Fruit fly (Drosophila melanogaster) whole organism, prepupa: ENCODE measurements around the gene st.
A peak's percentile ranks its signal among the peaks of the same experiment; 100 is the strongest.

Source experiments
- Blimp-1 ChIP-seq: fragments of 200-800 bp; sonication (Bioruptor generic); optimal IDR thresholded peaks from 3 replicates; lab custom pipeline; 2017; ENCODE audit warnings: missing biosample characterization, missing genetic modification characterization, mild to moderate bottlenecking, moderate library complexity, missing genetic modification reagents
- CG10631 ChIP-seq: fragments of 200-800 bp; sonication (Bioruptor generic); optimal IDR thresholded peaks from 2 replicates; lab custom pipeline; 2016; ENCODE audit warnings: missing biosample characterization, missing genetic modification characterization
- CG10669 ChIP-seq: fragments of 200-800 bp; sonication (Bioruptor generic); optimal IDR thresholded peaks from 3 replicates; lab custom pipeline; 2018; ENCODE audit warnings: missing biosample characterization, mild to moderate bottlenecking, missing genetic modification characterization, moderate library complexity
- CG11294 ChIP-seq: fragments of 200-800 bp; sonication (Bioruptor generic); IDR thresholded peaks from 2 replicates; pipeline ENCODE4 v1.3.6; 2022; ENCODE audit warnings: missing biosample characterization, missing genetic modification characterization
- CG15336 ChIP-seq: fragments of 200-800 bp; sonication (Bioruptor generic); IDR thresholded peaks from 2 replicates; pipeline ENCODE4 v1.3.6; 2022; ENCODE audit warnings: missing biosample characterization, missing genetic modification characterization
- CG16779 ChIP-seq: fragments of 200-800 bp; sonication (Bioruptor generic); optimal IDR thresholded peaks from 3 replicates; lab custom pipeline; 2017; ENCODE audit warnings: missing biosample characterization, mild to moderate bottlenecking, missing genetic modification characterization
- CG3032 ChIP-seq: fragments of 200-800 bp; optimal IDR thresholded peaks from 2 replicates; lab custom pipeline; 2019; ENCODE audit warnings: missing biosample characterization, mild to moderate bottlenecking, missing genetic modification characterization, moderate library complexity
- CG31627 ChIP-seq: fragments of 200-800 bp; sonication (Bioruptor generic); optimal IDR thresholded peaks from 3 replicates; lab custom pipeline; 2016; ENCODE audit warnings: missing biosample characterization, missing genetic modification characterization
- CG32006 ChIP-seq: fragments of 200-800 bp; sonication (Bioruptor generic); optimal IDR thresholded peaks from 3 replicates; lab custom pipeline; 2017; ENCODE audit warnings: missing biosample characterization, mild to moderate bottlenecking, missing genetic modification characterization
- CG34406 ChIP-seq: fragments of 200-800 bp; sonication (Bioruptor generic); optimal IDR thresholded peaks from 3 replicates; lab custom pipeline; 2016; ENCODE audit warnings: missing biosample characterization, missing genetic modification characterization
- CG4318 ChIP-seq: fragments of 200-800 bp; sonication (Bioruptor generic); optimal IDR thresholded peaks from 3 replicates; lab custom pipeline; 2017; ENCODE audit warnings: missing biosample characterization, mild to moderate bottlenecking, missing genetic modification characterization
- CG6163 ChIP-seq: fragments of 200-800 bp; sonication (Bioruptor generic); IDR thresholded peaks from 3 replicates; pipeline ENCODE4 v1.3.6; 2022; ENCODE audit warnings: missing biosample characterization, missing genetic modification characterization
- CG6276 ChIP-seq: fragments of 200-800 bp; sonication (Bioruptor generic); optimal IDR thresholded peaks from 2 replicates; lab custom pipeline; 2017; ENCODE audit warnings: missing biosample characterization, mild to moderate bottlenecking, missing genetic modification characterization
- CG6792 ChIP-seq: fragments of 200-800 bp; sonication (Bioruptor generic); optimal IDR thresholded peaks from 3 replicates; lab custom pipeline; 2016; ENCODE audit warnings: missing biosample characterization, missing genetic modification characterization
- CG6808 ChIP-seq: fragments of 200-800 bp; sonication (Bioruptor generic); optimal IDR thresholded peaks from 3 replicates; lab custom pipeline; 2017; ENCODE audit warnings: missing biosample characterization, missing genetic modification characterization, mild to moderate bottlenecking, moderate library complexity, missing genetic modification reagents
- CG6854 ChIP-seq: fragments of 200-800 bp; sonication (Bioruptor generic); optimal IDR thresholded peaks from 2 replicates; lab custom pipeline; 2017; ENCODE audit warnings: missing biosample characterization, mild to moderate bottlenecking, missing genetic modification characterization
- CG8319 ChIP-seq: fragments of 200-800 bp; sonication (Bioruptor generic); optimal IDR thresholded peaks from 3 replicates; lab custom pipeline; 2016; ENCODE audit warnings: missing biosample characterization, missing genetic modification characterization
- CG8632 ChIP-seq: fragments of 200-800 bp; sonication (Bioruptor generic); optimal IDR thresholded peaks from 3 replicates; lab custom pipeline; 2016; ENCODE audit warnings: missing biosample characterization, missing genetic modification characterization
- CG9139 ChIP-seq: fragments of 200-800 bp; sonication (Bioruptor generic); optimal IDR thresholded peaks from 3 replicates; lab custom pipeline; 2017; ENCODE audit warnings: missing biosample characterization, mild to moderate bottlenecking, missing genetic modification characterization
- Eip75B ChIP-seq: fragments of 200-800 bp; sonication (Bioruptor generic); optimal IDR thresholded peaks from 3 replicates; lab custom pipeline; 2016; ENCODE audit warnings: missing biosample characterization, missing genetic modification characterization
- Eip93F ChIP-seq: fragments of 200-800 bp; sonication (Bioruptor generic); optimal IDR thresholded peaks from 2 replicates; lab custom pipeline; 2016; ENCODE audit warnings: missing biosample characterization, mild to moderate bottlenecking, missing genetic modification characterization
- Ets96B ChIP-seq: fragments of 200-800 bp; optimal IDR thresholded peaks from 2 replicates; lab custom pipeline; 2019; ENCODE audit warnings: missing biosample characterization, mild to moderate bottlenecking, missing genetic modification characterization, moderate library complexity
- Gug ChIP-seq: fragments of 200-800 bp; sonication (Bioruptor generic); IDR thresholded peaks from 2 replicates; pipeline ENCODE4 v1.3.6; 2022; ENCODE audit warnings: missing biosample characterization, missing genetic modification characterization
- Hr39 ChIP-seq: fragments of 200-800 bp; sonication (Bioruptor generic); optimal IDR thresholded peaks from 2 replicates; lab custom pipeline; 2016; ENCODE audit warnings: missing biosample characterization, missing genetic modification characterization
- Hr4 ChIP-seq: fragments of 200-800 bp; sonication (Bioruptor generic); optimal IDR thresholded peaks from 3 replicates; lab custom pipeline; 2016; ENCODE audit warnings: missing biosample characterization, missing genetic modification characterization
- Met ChIP-seq: fragments of 200-800 bp; sonication (Bioruptor generic); optimal IDR thresholded peaks from 3 replicates; lab custom pipeline; 2016; ENCODE audit warnings: missing biosample characterization, missing genetic modification characterization
- OdsH ChIP-seq: fragments of 200-800 bp; sonication (Bioruptor generic); optimal IDR thresholded peaks from 3 replicates; lab custom pipeline; 2016; ENCODE audit warnings: missing biosample characterization, missing genetic modification characterization
- Smox ChIP-seq: fragments of 200-800 bp; sonication (Bioruptor generic); optimal IDR thresholded peaks from 3 replicates; lab custom pipeline; 2016; ENCODE audit warnings: missing biosample characterization, missing genetic modification characterization
- Sox102F ChIP-seq: fragments of 200-800 bp; sonication (Bioruptor generic); optimal IDR thresholded peaks from 2 replicates; lab custom pipeline; 2016; ENCODE audit warnings: missing biosample characterization, mild to moderate bottlenecking, missing genetic modification characterization
- Sox14 ChIP-seq: fragments of 200-800 bp; sonication (Bioruptor generic); optimal IDR thresholded peaks from 3 replicates; lab custom pipeline; 2016; ENCODE audit warnings: missing biosample characterization, missing genetic modification characterization
- Sox15 ChIP-seq: fragments of 200-800 bp; sonication (Bioruptor generic); optimal IDR thresholded peaks from 3 replicates; lab custom pipeline; 2016; ENCODE audit warnings: missing biosample characterization, missing genetic modification characterization
- acj6 ChIP-seq: fragments of 200-800 bp; sonication (Bioruptor generic); optimal IDR thresholded peaks from 3 replicates; lab custom pipeline; 2016; ENCODE audit warnings: missing biosample characterization, missing genetic modification characterization
- dac ChIP-seq: fragments of 200-800 bp; sonication (Bioruptor generic); optimal IDR thresholded peaks from 2 replicates; lab custom pipeline; 2017; ENCODE audit warnings: missing biosample characterization, mild to moderate bottlenecking, missing genetic modification characterization
- dsx ChIP-seq: fragments of 200-800 bp; optimal IDR thresholded peaks from 3 replicates; lab custom pipeline; 2019; ENCODE audit warnings: missing biosample characterization, mild to moderate bottlenecking, missing genetic modification characterization, moderate library complexity; ENCODE audit not compliant: poor library complexity, severe bottlenecking
- eg ChIP-seq: fragments of 200-800 bp; sonication (Bioruptor generic); IDR thresholded peaks from 3 replicates; pipeline ENCODE4 v1.3.6; 2022; ENCODE audit warnings: missing biosample characterization, missing genetic modification characterization
- esn ChIP-seq: fragments of 200-800 bp; sonication (Bioruptor generic); optimal IDR thresholded peaks from 2 replicates; lab custom pipeline; 2016; ENCODE audit warnings: missing biosample characterization, mild to moderate bottlenecking, missing genetic modification characterization, moderate library complexity
- fd59A ChIP-seq: fragments of 200-800 bp; sonication (Bioruptor generic); optimal IDR thresholded peaks from 2 replicates; lab custom pipeline; 2017; ENCODE audit warnings: missing biosample characterization, mild to moderate bottlenecking, missing genetic modification characterization, missing genetic modification reagents
- fkh ChIP-seq: fragments of 200-800 bp; sonication (Bioruptor generic); optimal IDR thresholded peaks from 3 replicates; lab custom pipeline; 2017; ENCODE audit warnings: missing biosample characterization, mild to moderate bottlenecking, missing genetic modification characterization, moderate library complexity
- lz ChIP-seq: fragments of 200-800 bp; sonication (Bioruptor generic); optimal IDR thresholded peaks from 3 replicates; lab custom pipeline; 2016; ENCODE audit warnings: missing biosample characterization, missing genetic modification characterization
- net ChIP-seq: fragments of 200-800 bp; sonication (Bioruptor generic); optimal IDR thresholded peaks from 3 replicates; lab custom pipeline; 2016; ENCODE audit warnings: missing biosample characterization, missing genetic modification characterization
- pdm3 ChIP-seq: fragments of 200-800 bp; sonication (Bioruptor generic); optimal IDR thresholded peaks from 3 replicates; lab custom pipeline; 2016; ENCODE audit warnings: missing biosample characterization, missing genetic modification characterization
- spab ChIP-seq: fragments of 200-800 bp; sonication (Bioruptor generic); optimal IDR thresholded peaks from 2 replicates; lab custom pipeline; 2017; ENCODE audit warnings: missing biosample characterization, mild to moderate bottlenecking, missing genetic modification characterization, missing genetic modification reagents
- ss ChIP-seq, 2 experiments: fragments of 200-800 bp; sonication (Bioruptor generic); optimal IDR thresholded peaks; 2 replicates in 1 of 2; 3 replicates in 1 of 2; lab custom pipeline; 2017 to 2018; ENCODE audit warnings: mild to moderate bottlenecking in 2 of 2, missing biosample characterization in 2 of 2, missing genetic modification characterization in 2 of 2, moderate library complexity in 1 of 2
- topi ChIP-seq: fragments of 200-800 bp; sonication (Bioruptor generic); optimal IDR thresholded peaks from 3 replicates; lab custom pipeline; 2016; ENCODE audit warnings: missing biosample characterization, missing genetic modification characterization
- vri ChIP-seq: fragments of 200-800 bp; sonication (Bioruptor generic); optimal IDR thresholded peaks from 3 replicates; lab custom pipeline; 2016; ENCODE audit warnings: missing biosample characterization, mild to moderate bottlenecking, missing genetic modification characterization

Gene st

DNA sequence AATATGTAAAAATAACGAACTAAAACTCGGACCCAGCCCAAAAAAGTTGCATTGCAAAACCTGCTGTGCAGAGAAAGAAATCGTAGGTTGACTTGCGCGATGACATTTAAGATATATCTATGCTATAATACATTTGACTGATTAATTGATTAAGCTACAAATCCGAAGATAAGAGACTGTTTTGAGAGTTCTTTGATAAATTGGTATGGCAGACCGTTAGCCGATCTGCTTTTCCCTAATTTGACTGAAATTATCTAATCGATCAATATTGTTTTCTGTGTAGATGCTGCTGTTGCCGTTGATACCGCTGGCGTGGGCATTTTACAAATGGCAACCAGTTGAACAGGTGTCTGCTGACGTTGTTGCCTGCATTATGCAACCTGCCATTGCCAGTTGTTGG lies 15.3 kb upstream of the st start (continued):
- peak; percentile 79 for TF ChIP-seq dac
- peak; percentile 72 for TF ChIP-seq CG11294 (GFP tag; lab: Robert Waterston, UW)
- peak; percentile 54 for TF ChIP-seq Gug (GFP tag; lab: Robert Waterston, UW)
- TF ChIP-seq Smox: no peak
- TF ChIP-seq Sox15 (GFP tag; lab: Kevin White, UChicago): peak; percentile 33
- TF ChIP-seq dsx (GFP tag; lab: Kevin White, UChicago): peak; percentile 36
- peak; percentile 50 for TF ChIP-seq Ets96B (tag; lab: Kevin White, UChicago)
- peak; percentile 34 for TF ChIP-seq fd59A (GFP tag; lab: Kevin White, UChicago)
- TF ChIP-seq CG31627: no peak
- peak; percentile 75 for TF ChIP-seq net (GFP tag; lab: Kevin White, UChicago)
- peak; percentile 58 for TF ChIP-seq acj6
- no peak for TF ChIP-seq fkh (GFP tag; lab: Kevin White, UChicago)
- no peak for TF ChIP-seq Blimp-1 (GFP tag; lab: Kevin White, UChicago)
- TF ChIP-seq ss (GFP tag; optimal IDR thresholded peaks at IDR 0.05; lab: Kevin White, UChicago): peak in 1 of 2 experiments; percentile 5
- TF ChIP-seq CG32006 (GFP tag; lab: Kevin White, UChicago): peak; percentile 88
- TF ChIP-seq CG6163 (GFP tag; lab: Robert Waterston, UW): peak; percentile 78
- peak; percentile 45 for TF ChIP-seq CG8319
- TF ChIP-seq CG16779 (tag; lab: Kevin White, UChicago): peak; percentile 46
- TF ChIP-seq CG4318 (GFP tag; lab: Kevin White, UChicago): peak; percentile 79
- TF ChIP-seq Eip75B (GFP tag; lab: Kevin White, UChicago): peak; percentile 49

DNA sequence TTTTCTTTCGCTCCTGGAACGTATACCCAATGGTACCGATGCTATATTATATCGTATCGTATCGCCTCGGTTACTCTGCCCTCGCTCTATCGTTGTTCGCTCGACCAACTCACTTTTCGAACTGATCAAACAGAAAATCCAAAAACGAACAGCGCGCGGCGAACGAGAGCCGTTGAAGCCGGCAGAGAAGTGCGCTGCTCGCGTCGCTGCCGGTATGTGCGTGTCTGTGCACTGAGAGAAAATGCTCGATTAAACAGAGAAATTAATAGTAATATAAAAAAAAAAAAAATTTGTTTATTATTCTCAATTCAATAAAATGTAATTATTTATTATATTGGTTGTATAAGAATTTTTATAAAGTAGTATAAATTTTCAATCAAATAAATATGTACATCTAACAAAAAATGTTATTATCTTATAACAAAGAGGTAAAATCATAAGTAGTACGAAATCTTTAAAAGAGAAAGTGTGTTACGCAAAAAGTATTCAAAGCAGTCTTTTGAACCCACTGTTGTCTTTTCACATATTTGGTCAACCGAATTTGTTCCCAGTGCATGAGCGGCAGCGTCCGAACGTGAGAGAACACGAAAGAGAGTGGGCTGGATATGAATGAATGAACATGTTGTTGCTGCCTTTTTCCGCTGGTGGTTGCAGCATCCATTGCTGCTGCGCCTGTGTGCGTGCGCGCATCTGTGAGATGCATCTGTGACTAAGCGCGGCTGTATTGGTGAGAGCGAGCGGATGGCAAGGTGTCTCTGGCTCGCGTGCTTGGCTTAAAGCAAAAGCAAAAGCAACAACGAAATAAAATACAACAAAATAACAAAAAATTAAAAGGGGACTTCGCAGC lies 13.7 kb upstream of the st start, which contains the start of gene aos:
Gene aos, minus strand, starts transcription at position 127 of the 847 bp plus-strand sequence.
- TF ChIP-seq Hr39 (GFP tag; lab: Kevin White, UChicago): peak; percentile 78
- TF ChIP-seq Ets96B (tag; lab: Kevin White, UChicago): peak; percentile 93
- peak; percentile 85 for TF ChIP-seq CG10669 (GFP tag; lab: Kevin White, UChicago)
- TF ChIP-seq dsx (GFP tag; lab: Kevin White, UChicago): peak; percentile 86
- TF ChIP-seq Smox: peak; percentile 76
- TF ChIP-seq dac: peak; percentile 83
- peak; percentile 93 for TF ChIP-seq OdsH (GFP tag; lab: Kevin White, UChicago)
- peak; percentile 58 for TF ChIP-seq vri (GFP tag; lab: Kevin White, UChicago)
- peak; percentile 96 for TF ChIP-seq CG3032
- peak; percentile 92 for TF ChIP-seq CG6792 (GFP tag; lab: Kevin White, UChicago)
- TF ChIP-seq CG4318 (GFP tag; lab: Kevin White, UChicago): peak; percentile 94
- peak; percentile 91 for TF ChIP-seq CG6276
- peak; percentile 80 for TF ChIP-seq Met (GFP tag; lab: Kevin White, UChicago)
- peak; percentile 84 for TF ChIP-seq pdm3 (GFP tag; lab: Kevin White, UChicago)
- TF ChIP-seq CG34406 (GFP tag; lab: Kevin White, UChicago): peak; percentile 96
- TF ChIP-seq Eip93F (GFP tag; lab: Kevin White, UChicago): no peak
- peak; percentile 75 for TF ChIP-seq CG16779 (tag; lab: Kevin White, UChicago)
- peak; percentile 80 for TF ChIP-seq CG6854 (GFP tag; lab: Kevin White, UChicago)
- peak; percentile 87 for TF ChIP-seq lz (GFP tag; lab: Kevin White, UChicago)
- TF ChIP-seq Hr4 (GFP tag; lab: Kevin White, UChicago): peak; percentile 88
- TF ChIP-seq topi: peak; percentile 77
- peak; percentile 91 for TF ChIP-seq net (GFP tag; lab: Kevin White, UChicago)
- TF ChIP-seq CG9139: peak; percentile 19
- peak; percentile 92; the same call in 1 of the 2 replicates for TF ChIP-seq CG15336 (GFP tag; lab: Robert Waterston, UW)
- TF ChIP-seq CG6163 (GFP tag; lab: Robert Waterston, UW): peak; percentile 57; the same call in 2 of the 3 replicates
- peak; percentile 97 for TF ChIP-seq CG8632 (GFP tag; lab: Kevin White, UChicago)
- TF ChIP-seq Blimp-1 (GFP tag; lab: Kevin White, UChicago): peak; percentile 78
- peak; percentile 77 for TF ChIP-seq CG31627
- TF ChIP-seq eg (GFP tag; lab: Robert Waterston, UW): peak; percentile 75; the same call in 2 of the 3 replicates
- peak; percentile 73 for TF ChIP-seq CG6808 (GFP tag; lab: Kevin White, UChicago)
- TF ChIP-seq spab (GFP tag; lab: Kevin White, UChicago): peak; percentile 91
- peak; percentile 83 to 95 for TF ChIP-seq ss (GFP tag; optimal IDR thresholded peaks at IDR 0.05; lab: Kevin White, UChicago)
- TF ChIP-seq Sox15 (GFP tag; lab: Kevin White, UChicago): peak; percentile 87
- TF ChIP-seq Sox14: peak; percentile 76
- TF ChIP-seq esn: peak; percentile 94
- TF ChIP-seq CG8319: peak; percentile 72
- peak; percentile 95 for TF ChIP-seq CG10631 (GFP tag; lab: Kevin White, UChicago)
- peak; percentile 83 for TF ChIP-seq Sox102F (GFP tag; lab: Kevin White, UChicago)
